Fruit fly (Drosophila melanogaster) whole organism, embryonic: ENCODE measurements around the gene Rexo5.

Source experiments
- ATbp ChIP-seq: fragments of 200-800 bp; sonication (Bioruptor generic); optimal IDR thresholded peaks from 2 replicates; lab custom pipeline; 2017; ENCODE audit warnings: missing biosample characterization, mild to moderate bottlenecking, missing genetic modification characterization, missing genetic modification reagents
- Ada2b ChIP-seq: fragments of 200-800 bp; sonication (Bioruptor generic); IDR thresholded peaks from 2 replicates; pipeline ENCODE4 v1.3.6; 2022; ENCODE audit warnings: missing biosample characterization, missing genetic modification characterization
- Atf3 ChIP-seq: fragments of 200-800 bp; sonication (Bioruptor generic); optimal IDR thresholded peaks from 3 replicates; lab custom pipeline; 2016; ENCODE audit warnings: missing biosample characterization, missing genetic modification characterization
- Bgb ChIP-seq: fragments of 200-800 bp; sonication (Bioruptor generic); IDR thresholded peaks from 2 replicates; pipeline ENCODE4 v1.3.6; 2022; ENCODE audit warnings: missing biosample characterization, missing genetic modification characterization; ENCODE audit not compliant: partially characterized antibody
- Bteb2 ChIP-seq: fragments of 200-800 bp; sonication (Bioruptor generic); optimal IDR thresholded peaks from 2 replicates; lab custom pipeline; 2016; ENCODE audit warnings: missing biosample characterization, missing genetic modification characterization
- CG10366 ChIP-seq: fragments of 200-800 bp; sonication (Bioruptor generic); IDR thresholded peaks from 2 replicates; pipeline ENCODE4 v1.3.6; 2022; ENCODE audit warnings: missing biosample characterization, missing genetic modification characterization
- CG10654 ChIP-seq: fragments of 200-800 bp; sonication (Bioruptor generic); optimal IDR thresholded peaks from 2 replicates; lab custom pipeline; 2016; ENCODE audit warnings: missing biosample characterization, missing genetic modification characterization
- CG11085 ChIP-seq: fragments of 200-800 bp; sonication (Bioruptor generic); IDR thresholded peaks from 2 replicates; pipeline ENCODE4 v1.3.6; 2022; ENCODE audit warnings: missing biosample characterization, missing genetic modification characterization
- CG12236 ChIP-seq: fragments of 200-800 bp; sonication (Bioruptor generic); optimal IDR thresholded peaks from 2 replicates; lab custom pipeline; 2016; ENCODE audit warnings: missing biosample characterization, missing genetic modification characterization
- CG1233 ChIP-seq: fragments of 200-800 bp; sonication (Bioruptor generic); optimal IDR thresholded peaks from 4 replicates; lab custom pipeline; 2018; ENCODE audit warnings: missing biosample characterization, mild to moderate bottlenecking, missing genetic modification characterization
- CG13296 ChIP-seq: fragments of 200-800 bp; sonication (Bioruptor generic); optimal IDR thresholded peaks from 3 replicates; lab custom pipeline; 2018; ENCODE audit warnings: missing biosample characterization, mild to moderate bottlenecking, missing genetic modification characterization
- CG13775 ChIP-seq: fragments of 200-800 bp; sonication (Bioruptor generic); optimal IDR thresholded peaks from 3 replicates; lab custom pipeline; 2017; ENCODE audit warnings: missing biosample characterization, mild to moderate bottlenecking, missing genetic modification characterization
- CG15514 ChIP-seq: fragments of 200-800 bp; sonication (Bioruptor generic); optimal IDR thresholded peaks from 3 replicates; lab custom pipeline; 2017; ENCODE audit warnings: missing biosample characterization, missing genetic modification characterization, mild to moderate bottlenecking, moderate library complexity, missing genetic modification reagents
- CG1603 ChIP-seq: fragments of 200-800 bp; sonication (Bioruptor generic); optimal IDR thresholded peaks from 2 replicates; lab custom pipeline; 2019; ENCODE audit warnings: missing biosample characterization, mild to moderate bottlenecking, missing genetic modification characterization, moderate library complexity
- CG16779 ChIP-seq: fragments of 200-800 bp; sonication (Bioruptor generic); IDR thresholded peaks from 2 replicates; pipeline ENCODE4 v1.3.6; 2022; ENCODE audit warnings: missing biosample characterization, missing genetic modification characterization
- CG17186 ChIP-seq: fragments of 200-800 bp; sonication (Bioruptor generic); optimal IDR thresholded peaks from 3 replicates; lab custom pipeline; 2017; ENCODE audit warnings: missing biosample characterization, missing genetic modification reagents, missing genetic modification characterization
- CG2678 ChIP-seq: fragments of 200-800 bp; sonication (Bioruptor generic); optimal IDR thresholded peaks from 3 replicates; lab custom pipeline; 2019; ENCODE audit warnings: missing biosample characterization, mild to moderate bottlenecking, missing genetic modification characterization, moderate library complexity
- CG42726 ChIP-seq: fragments of 200-800 bp; sonication (Bioruptor generic); IDR thresholded peaks from 2 replicates; pipeline ENCODE4 v1.3.6; 2022; ENCODE audit warnings: missing biosample characterization, missing genetic modification characterization; ENCODE audit not compliant: partially characterized antibody
- CG7745 ChIP-seq: fragments of 200-800 bp; sonication (Bioruptor generic); optimal IDR thresholded peaks from 2 replicates; lab custom pipeline; 2018; ENCODE audit warnings: missing biosample characterization, mild to moderate bottlenecking, missing genetic modification characterization, moderate library complexity
- CHES-1-like ChIP-seq: fragments of 200-800 bp; sonication (Bioruptor generic); optimal IDR thresholded peaks from 2 replicates; lab custom pipeline; 2016; ENCODE audit warnings: missing biosample characterization, missing genetic modification characterization
- Dek ChIP-seq: fragments of 200-800 bp; sonication (Bioruptor generic); optimal IDR thresholded peaks from 3 replicates; lab custom pipeline; 2019; ENCODE audit warnings: missing biosample characterization, mild to moderate bottlenecking, missing genetic modification characterization, moderate library complexity
- H15 ChIP-seq: fragments of 200-800 bp; sonication (Bioruptor generic); IDR thresholded peaks from 3 replicates; pipeline ENCODE4 v1.3.6; 2022; ENCODE audit warnings: missing biosample characterization, missing genetic modification characterization
- HHEX ChIP-seq: fragments of 200-800 bp; sonication (Bioruptor generic); optimal IDR thresholded peaks from 3 replicates; lab custom pipeline; 2017; ENCODE audit warnings: missing biosample characterization, mild to moderate bottlenecking, missing genetic modification characterization, missing genetic modification reagents
- Hr51 ChIP-seq, 2 experiments: fragments of 200-800 bp; sonication (Bioruptor generic); optimal IDR thresholded peaks; 2 replicates in 1 of 2; 3 replicates in 1 of 2; lab custom pipeline; 2016 to 2018; ENCODE audit warnings: missing biosample characterization in 2 of 2, missing genetic modification characterization in 2 of 2, mild to moderate bottlenecking in 1 of 2, moderate library complexity in 1 of 2
- Opbp ChIP-seq: fragments of 200-800 bp; sonication (Bioruptor generic); IDR thresholded peaks from 3 replicates; pipeline ENCODE4 v1.3.6; 2022; ENCODE audit warnings: missing biosample characterization, missing genetic modification characterization; ENCODE audit not compliant: partially characterized antibody
- Rx ChIP-seq: fragments of 200-800 bp; sonication (Bioruptor generic); IDR thresholded peaks from 2 replicates; pipeline ENCODE4 v1.3.6; 2022; ENCODE audit warnings: missing biosample characterization, missing genetic modification characterization
- Spps ChIP-seq: fragments of 200-800 bp; sonication (Bioruptor generic); optimal IDR thresholded peaks from 2 replicates; lab custom pipeline; 2018; ENCODE audit warnings: missing biosample characterization, mild to moderate bottlenecking, missing genetic modification characterization
- Sry-β ChIP-seq: fragments of 200-800 bp; sonication (Bioruptor generic); optimal IDR thresholded peaks from 2 replicates; lab custom pipeline; 2018; ENCODE audit warnings: missing biosample characterization, mild to moderate bottlenecking, missing genetic modification characterization, moderate library complexity
- Xbp1 ChIP-seq: fragments of 200-800 bp; sonication (Bioruptor generic); optimal IDR thresholded peaks from 3 replicates; lab custom pipeline; 2016; ENCODE audit warnings: missing biosample characterization, mild to moderate bottlenecking, missing genetic modification characterization
- amos ChIP-seq: fragments of 200-800 bp; sonication (Bioruptor generic); IDR thresholded peaks from 2 replicates; pipeline ENCODE4 v1.3.6; 2022; ENCODE audit warnings: missing biosample characterization, missing genetic modification characterization; ENCODE audit not compliant: partially characterized antibody
- bab2 ChIP-seq: fragments of 200-800 bp; sonication (Bioruptor generic); optimal IDR thresholded peaks from 2 replicates; lab custom pipeline; 2016; ENCODE audit warnings: missing biosample characterization, missing genetic modification characterization
- bcd ChIP-seq: fragments of 200-800 bp; sonication (Bioruptor generic); optimal IDR thresholded peaks from 2 replicates; lab custom pipeline; 2017; ENCODE audit warnings: missing biosample characterization, mild to moderate bottlenecking, missing genetic modification characterization
- fd102C ChIP-seq: fragments of 200-800 bp; sonication (Bioruptor generic); optimal IDR thresholded peaks from 2 replicates; lab custom pipeline; 2018; ENCODE audit warnings: missing biosample characterization, mild to moderate bottlenecking, missing genetic modification characterization, moderate library complexity
- gcm2 ChIP-seq: fragments of 200-800 bp; sonication (Bioruptor generic); optimal IDR thresholded peaks from 2 replicates; lab custom pipeline; 2016; ENCODE audit warnings: missing biosample characterization, missing genetic modification characterization
- mld ChIP-seq: fragments of 200-800 bp; sonication (Bioruptor generic); IDR thresholded peaks from 3 replicates; pipeline ENCODE4 v1.3.6; 2022; ENCODE audit warnings: missing biosample characterization, missing genetic modification characterization; ENCODE audit not compliant: partially characterized antibody
- nau ChIP-seq: fragments of 200-800 bp; sonication (Bioruptor generic); optimal IDR thresholded peaks from 3 replicates; lab custom pipeline; 2017; ENCODE audit warnings: missing biosample characterization, mild to moderate bottlenecking, missing genetic modification characterization, missing genetic modification reagents
- oc ChIP-seq: fragments of 200-800 bp; sonication (Bioruptor generic); optimal IDR thresholded peaks from 2 replicates; lab custom pipeline; 2018; ENCODE audit warnings: missing biosample characterization, mild to moderate bottlenecking, missing genetic modification characterization, moderate library complexity
- pb ChIP-seq: fragments of 200-800 bp; sonication (Bioruptor generic); optimal IDR thresholded peaks from 3 replicates; lab custom pipeline; 2016; ENCODE audit warnings: missing biosample characterization, missing genetic modification characterization
- prd ChIP-seq, 3 experiments: fragments of >200 bp in 2 of 3; fragments of 200-800 bp in 1 of 3; sonication (Bioruptor generic) in 1 of 3; optimal IDR thresholded peaks in 2 of 3; IDR thresholded peaks in 1 of 3; 2 replicates in 2 of 3; 3 replicates in 1 of 3; pipeline versions ENCODE4 v1.3.6 to Lab custom; 2017 to 2022; ENCODE audit warnings: missing biosample characterization in 1 of 3, missing genetic modification characterization in 1 of 3
- psq ChIP-seq: fragments of 200-800 bp; sonication (Bioruptor generic); optimal IDR thresholded peaks from 2 replicates; lab custom pipeline; 2017; ENCODE audit warnings: missing biosample characterization, missing genetic modification characterization
- ranshi ChIP-seq: fragments of 200-800 bp; sonication (Bioruptor generic); IDR thresholded peaks from 2 replicates; pipeline ENCODE4 v1.3.6; 2022; ENCODE audit warnings: missing biosample characterization, missing genetic modification characterization
- ro ChIP-seq: fragments of 200-800 bp; sonication (Bioruptor generic); IDR thresholded peaks from 2 replicates; pipeline ENCODE4 v1.3.6; 2022; ENCODE audit warnings: missing biosample characterization, missing genetic modification characterization
- schlank ChIP-seq: fragments of 200-800 bp; sonication (Bioruptor generic); optimal IDR thresholded peaks from 2 replicates; lab custom pipeline; 2018; ENCODE audit warnings: missing biosample characterization, mild to moderate bottlenecking, missing genetic modification characterization
- scrt ChIP-seq: fragments of 200-800 bp; sonication (Bioruptor generic); optimal IDR thresholded peaks from 2 replicates; lab custom pipeline; 2018; ENCODE audit warnings: missing biosample characterization, mild to moderate bottlenecking, missing genetic modification characterization, moderate library complexity
- slbo ChIP-seq: fragments of 200-800 bp; sonication (Bioruptor generic); IDR thresholded peaks from 2 replicates; pipeline ENCODE4 v1.3.6; 2022; ENCODE audit warnings: missing biosample characterization, missing genetic modification characterization
- tin ChIP-seq: fragments of 200-800 bp; sonication (Bioruptor generic); optimal IDR thresholded peaks from 3 replicates; lab custom pipeline; 2016; ENCODE audit warnings: missing biosample characterization, missing genetic modification characterization
- toy ChIP-seq: fragments of 200-800 bp; sonication (Bioruptor generic); IDR thresholded peaks from 2 replicates; pipeline ENCODE4 v1.3.6; 2022; ENCODE audit warnings: missing biosample characterization, missing genetic modification characterization
- ttk ChIP-seq: fragments of 200-800 bp; sonication (Bioruptor generic); IDR thresholded peaks from 2 replicates; pipeline ENCODE4 v2.1.2; 2022; ENCODE audit warnings: missing biosample characterization, missing genetic modification characterization
- usp ChIP-seq: fragments of >200 bp; optimal IDR thresholded peaks from 2 replicates; lab custom pipeline; 2017; ENCODE audit warnings: missing biosample characterization, missing genetic modification characterization

Gene Rexo5

DNA sequence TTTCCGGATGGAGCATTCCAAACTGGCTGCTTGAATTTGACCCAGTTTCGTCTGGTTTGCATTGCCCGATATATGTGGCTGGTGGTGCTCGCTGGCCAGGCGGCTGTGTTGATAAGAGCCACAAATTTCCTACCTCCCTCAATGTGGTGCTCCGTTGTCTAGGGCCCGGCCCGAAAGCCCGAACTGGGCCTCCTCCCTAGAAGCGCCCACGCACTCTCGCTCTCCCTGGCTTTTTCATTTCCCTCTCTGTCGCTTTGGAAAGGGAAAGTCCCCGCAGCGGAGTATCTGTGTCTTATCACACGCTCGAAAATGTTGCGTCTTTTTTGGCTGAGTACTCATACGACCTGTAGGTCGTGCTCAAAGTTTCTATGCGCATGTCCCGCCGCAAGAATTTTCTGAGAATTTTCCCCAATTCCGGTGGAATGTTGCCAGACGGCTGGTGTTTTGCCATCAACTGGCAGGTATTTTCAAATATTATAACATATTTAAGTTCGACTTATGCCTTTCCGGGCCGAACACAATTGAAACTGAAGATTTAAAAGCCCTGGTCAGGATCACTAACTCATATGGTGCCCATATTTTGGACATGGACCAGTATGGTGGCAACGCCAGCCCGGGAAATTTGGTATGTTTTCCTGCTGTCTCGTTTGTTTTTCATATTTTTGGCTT is 5.5 kb downstream of the Rexo5 start, which contains the start of gene axed (continued):
- TF ChIP-seq CG10366 (GFP tag; lab: Robert Waterston, UW) (no peak), CHES-1-like (no peak), amos (GFP tag; lab: Robert Waterston, UW) (no peak), usp (GFP tag; lab: Kevin White, UChicago) (no peak), Atf3 (GFP tag; lab: Kevin White, UChicago) (no peak), slbo (GFP tag; lab: Robert Waterston, UW) (peak; percentile 61), CG2678 (tag; lab: Kevin White, UChicago) (no peak), CG11085 (no peak), toy (no peak), CG15514 (GFP tag; lab: Kevin White, UChicago) (peak; percentile 47), mld (GFP tag; lab: Robert Waterston, UW) (no peak), CG12236 (no peak), CG10654 (no peak), nau (GFP tag; lab: Kevin White, UChicago) (no peak), bcd (GFP tag; lab: Kevin White, UChicago) (peak; percentile 35), Bteb2 (GFP tag; lab: Kevin White, UChicago) (no peak), CG1233 (GFP tag; lab: Kevin White, UChicago) (no peak), Xbp1 (GFP tag; lab: Kevin White, UChicago) (peak; percentile 42), CG7745 (tag; lab: Kevin White, UChicago) (no peak), CG42726 (GFP tag; lab: Robert Waterston, UW) (no peak), Dek (no peak), Rx (GFP tag; lab: Robert Waterston, UW) (no peak), gcm2 (GFP tag; lab: Kevin White, UChicago) (no peak), schlank (tag; lab: Kevin White, UChicago) (no peak), CG16779 (GFP tag; lab: Robert Waterston, UW) (no peak), H15 (GFP tag; lab: Robert Waterston, UW) (no peak), CG17186 (GFP tag; lab: Kevin White, UChicago) (no peak), Bgb (GFP tag; lab: Robert Waterston, UW) (no peak), CG13775 (GFP tag; lab: Kevin White, UChicago) (peak; percentile 12), prd (optimal IDR thresholded peaks at IDR 0.05; lab: Kevin White, UChicago) (no peak), prd (GFP tag; IDR thresholded peaks at IDR 0.05; lab: Robert Waterston, UW) (peak; percentile 55), Sry-β (GFP tag; lab: Kevin White, UChicago) (no peak), oc (no peak), ttk (GFP tag; lab: Robert Waterston, UW) (no peak), ranshi (GFP tag; lab: Robert Waterston, UW) (no peak), bab2 (GFP tag; lab: Kevin White, UChicago) (peak; percentile 15), ro (GFP tag; lab: Robert Waterston, UW) (no peak), pb (GFP tag; lab: Kevin White, UChicago) (no peak), Spps (no peak), scrt (GFP tag; lab: Kevin White, UChicago) (peak; percentile 68), Hr51 (GFP tag; optimal IDR thresholded peaks at IDR 0.05; lab: Kevin White, UChicago) (peak in 1 of 2 experiments; percentile 48), ATbp (no peak), psq (GFP tag; lab: Kevin White, UChicago) (no peak), Opbp (GFP tag; lab: Robert Waterston, UW) (no peak), CG13296 (peak; percentile 19), tin (no peak), fd102C (GFP tag; lab: Kevin White, UChicago) (no peak), HHEX (peak; percentile 47), Ada2b (GFP tag; lab: Robert Waterston, UW) (peak; percentile 40; the same call in 1 of the 2 replicates), CG1603 (tag; lab: Kevin White, UChicago) (peak; percentile 14)
